Worm (Caenorhabditis elegans): ENCODE results near the gene lgc-35.

ce11 chrII:12866079-12866478, 26.1 kb upstream of the lgc-35 start:
- TF ChIP-seq lin-15B (tag; optimal IDR thresholded peaks at IDR 0.05) (no peak), ztf-11 (tag; optimal IDR thresholded peaks at IDR 0.05) (no peak), alr-1 (tag; optimal IDR thresholded peaks at IDR 0.05; ENCODE audit: borderline replicate concordance) (no peak)

All from whole organism, L1 larva.